Worm (Caenorhabditis elegans) whole organism, mixed stage, embryonic: ENCODE data around the gene C02B8.3.

Source experiments
- blmp-1 ChIP-seq: fragments of 150-350 bp; optimal IDR thresholded peaks from 2 replicates; lab custom pipeline; 2014; ENCODE audit warnings: missing biosample characterization, missing genetic modification characterization
- ceh-43 ChIP-seq: fragments of 200-800 bp; sonication (Bioruptor generic); optimal IDR thresholded peaks from 2 replicates; lab custom pipeline; 2018; ENCODE audit warnings: mild to moderate bottlenecking, missing genetic modification characterization, moderate library complexity, missing compliant biosample characterization
- elt-3 ChIP-seq: fragments of 150-350 bp; optimal IDR thresholded peaks from 2 replicates; lab custom pipeline; 2014; ENCODE audit warnings: missing biosample characterization, missing genetic modification characterization
- lsy-2 ChIP-seq: fragments of 150-350 bp; optimal IDR thresholded peaks from 2 replicates; lab custom pipeline; 2014; ENCODE audit warnings: missing biosample characterization, missing genetic modification characterization
- mab-5 ChIP-seq: fragments of 150-350 bp; optimal IDR thresholded peaks from 2 replicates; lab custom pipeline; 2014; ENCODE audit warnings: missing biosample characterization, missing genetic modification characterization
- nhr-2 ChIP-seq: fragments of 150-350 bp; optimal IDR thresholded peaks from 2 replicates; lab custom pipeline; 2014; ENCODE audit warnings: missing biosample characterization, missing genetic modification characterization
- nhr-237 ChIP-seq: fragments of 150-350 bp; optimal IDR thresholded peaks from 2 replicates; lab custom pipeline; 2014; ENCODE audit warnings: missing biosample characterization, missing genetic modification characterization
- snpc-4 ChIP-seq: fragments of 150-350 bp; optimal IDR thresholded peaks from 2 replicates; lab custom pipeline; 2014; ENCODE audit warnings: missing biosample characterization, missing genetic modification characterization
- unc-120 ChIP-seq: sonication (generic microtip); optimal IDR thresholded peaks from 2 replicates; lab custom pipeline; 2017; ENCODE audit warnings: missing genetic modification characterization, missing compliant biosample characterization; ENCODE audit not compliant: poor library complexity, severe bottlenecking
- unc-62 ChIP-seq: fragments of 150-350 bp; optimal IDR thresholded peaks from 2 replicates; lab custom pipeline; 2014; ENCODE audit warnings: missing biosample characterization, missing genetic modification reagents, missing genetic modification characterization
- zip-8 ChIP-seq: fragments of 150-350 bp; optimal IDR thresholded peaks from 2 replicates; lab custom pipeline; 2014; ENCODE audit warnings: missing biosample characterization, missing genetic modification characterization

- TF ChIP-seq unc-62 (GFP tag; lab: Kevin White, UChicago) (no peak), blmp-1 (tag; lab: Kevin White, UChicago) (no peak), unc-120 (tag; lab: Kevin White, UChicago) (peak; percentile 50), ceh-43 (GFP tag; lab: Kevin White, UChicago) (peak; percentile 85), nhr-2 (tag; lab: Kevin White, UChicago) (no peak), nhr-237 (tag; lab: Kevin White, UChicago) (no peak), lsy-2 (tag; lab: Kevin White, UChicago) (no peak), zip-8 (tag; lab: Kevin White, UChicago) (no peak), elt-3 (tag; lab: Kevin White, UChicago) (no peak), mab-5 (no peak), snpc-4 (tag; lab: Kevin White, UChicago) (no peak)
Observed at ce11 chrX:8155969-8156368, 16.7 kb downstream of the C02B8.3 start.
